Fruit fly (Drosophila melanogaster): ENCODE results near the gene CG5071.

Gene CG5071

dm6 chr3R:25618114-25618513, at the start of gene CG5071:
CG5071 (plus strand) TSS chr3R:25618414.
- no peak for TF ChIP-seq CG17801 (GFP tag; optimal IDR thresholded peaks at IDR 0.05; ENCODE audit: partially characterized antibody)

- TF ChIP-seq CG17801 (GFP tag; optimal IDR thresholded peaks at IDR 0.05; ENCODE audit: partially characterized antibody): no peak
Observed at dm6 chr3R:25583079-25583478, 35.1 kb upstream of the CG5071 start, which contains the start of gene CG4582. CG4582 (minus strand) TSS chr3R:25583179.

dm6 chr3R:25587708-25588107, 30.5 kb upstream of the CG5071 start:
- no peak for TF ChIP-seq CG17801 (GFP tag; optimal IDR thresholded peaks at IDR 0.05; ENCODE audit: partially characterized antibody)

- no peak for TF ChIP-seq CG17801 (GFP tag; optimal IDR thresholded peaks at IDR 0.05; ENCODE audit: partially characterized antibody)
Observed at dm6 chr3R:25588493-25588892, 29.7 kb upstream of the CG5071 start.

dm6 chr3R:25589168-25589567, 29.0 kb upstream of the CG5071 start:
- TF ChIP-seq CG17801 (GFP tag; optimal IDR thresholded peaks at IDR 0.05; ENCODE audit: partially characterized antibody): no peak

dm6 chr3R:25590850-25591410, 27.3 kb upstream of the CG5071 start:
- TF ChIP-seq CG17801 (GFP tag; optimal IDR thresholded peaks at IDR 0.05; ENCODE audit: partially characterized antibody): no peak

dm6 chr3R:25591500-25591899, 26.7 kb upstream of the CG5071 start:
- no peak for TF ChIP-seq CG17801 (GFP tag; optimal IDR thresholded peaks at IDR 0.05; ENCODE audit: partially characterized antibody)

dm6 chr3R:25594128-25594527, 24.1 kb upstream of the CG5071 start:
- no peak for TF ChIP-seq CG17801 (GFP tag; optimal IDR thresholded peaks at IDR 0.05; ENCODE audit: partially characterized antibody)

- no peak for TF ChIP-seq CG17801 (GFP tag; optimal IDR thresholded peaks at IDR 0.05; ENCODE audit: partially characterized antibody)
Observed at dm6 chr3R:25596274-25597034, 21.8 kb upstream of the CG5071 start.

- TF ChIP-seq CG17801 (GFP tag; optimal IDR thresholded peaks at IDR 0.05; ENCODE audit: partially characterized antibody): no peak
Observed at dm6 chr3R:25609027-25609426, 9.2 kb upstream of the CG5071 start, which contains the start of gene ymp. ymp (minus strand) TSS chr3R:25609127.

- no peak for TF ChIP-seq CG17801 (GFP tag; optimal IDR thresholded peaks at IDR 0.05; ENCODE audit: partially characterized antibody)
Observed at dm6 chr3R:25613366-25613765, 4.8 kb upstream of the CG5071 start, which contains the start of gene CG5079. CG5079 (plus strand) TSS chr3R:25613666.

dm6 chr3R:25623800-25624791, 5.9 kb downstream of the CG5071 start, which contains the start of gene Npl4:
Npl4 (minus strand) TSS chr3R:25624662.
- peak; percentile 12 for TF ChIP-seq CG17801 (GFP tag; optimal IDR thresholded peaks at IDR 0.05; ENCODE audit: partially characterized antibody)

dm6 chr3R:25625940-25626624, 7.9 kb downstream of the CG5071 start:
- TF ChIP-seq CG17801 (GFP tag; optimal IDR thresholded peaks at IDR 0.05; ENCODE audit: partially characterized antibody): no peak

- TF ChIP-seq CG17801 (GFP tag; optimal IDR thresholded peaks at IDR 0.05; ENCODE audit: partially characterized antibody): no peak
Observed at dm6 chr3R:25626625-25627275, 8.5 kb downstream of the CG5071 start, which contains the start of gene Ssadh. Ssadh (minus strand) TSS chr3R:25626924.
